Worm (Caenorhabditis elegans) whole organism, midembryonic: ENCODE measurements around the gene F42A6.5.

Source experiments
- T22C8.4 ChIP-seq: fragments of 200-800 bp; sonication (Bioruptor generic); IDR thresholded peaks from 2 replicates; pipeline ENCODE4 v1.3.6; 2022; ENCODE audit warnings: missing genetic modification characterization, missing compliant biosample characterization
- cog-1 ChIP-seq: sonication (generic microtip); optimal IDR thresholded peaks from 2 replicates; lab custom pipeline; 2016; ENCODE audit warnings: missing genetic modification characterization, missing compliant biosample characterization
- flt-1 ChIP-seq: fragments of 200-800 bp; sonication (Bioruptor generic); IDR thresholded peaks from 2 replicates; pipeline ENCODE4 v1.3.6; 2022; ENCODE audit warnings: missing genetic modification characterization, missing compliant biosample characterization
- klf-2 ChIP-seq: fragments of 200-800 bp; sonication (Bioruptor generic); conservative IDR thresholded peaks from 2 replicates; pipeline ENCODE4 v1.3.6; 2022; ENCODE audit warnings: missing genetic modification reagents, missing genetic modification characterization, missing compliant biosample characterization
- med-1 ChIP-seq: sonication (generic microtip); optimal IDR thresholded peaks from 2 replicates; lab custom pipeline; 2017; ENCODE audit warnings: missing genetic modification characterization, mild to moderate bottlenecking, missing compliant biosample characterization, antibody characterized with exemption, missing genetic modification reagents; ENCODE audit not compliant: insufficient read depth
- ref-1 ChIP-seq: fragments of 200-800 bp; sonication (Bioruptor generic); conservative IDR thresholded peaks from 2 replicates; pipeline ENCODE4 v1.3.6; 2022; ENCODE audit warnings: missing genetic modification reagents, missing genetic modification characterization, missing compliant biosample characterization
- tab-1 ChIP-seq: fragments of 200-800 bp; sonication (Bioruptor generic); IDR thresholded peaks from 2 replicates; pipeline ENCODE4 v1.3.6; 2022; ENCODE audit warnings: missing genetic modification characterization, missing compliant biosample characterization
- ztf-23 ChIP-seq: fragments of 200-800 bp; sonication (Bioruptor generic); IDR thresholded peaks from 2 replicates; pipeline ENCODE4 v1.3.6; 2022; ENCODE audit warnings: missing genetic modification reagents, missing genetic modification characterization, missing compliant biosample characterization
- ztf-29 ChIP-seq: fragments of 200-800 bp; sonication (Bioruptor generic); IDR thresholded peaks from 2 replicates; pipeline ENCODE4 v1.3.6; 2022; ENCODE audit warnings: missing genetic modification reagents, missing genetic modification characterization, missing compliant biosample characterization

F42A6.5 gene

ce11 chrIV:3348334-3348733, 16.7 kb upstream of the F42A6.5 start:
- TF ChIP-seq med-1 (no peak), klf-2 (GFP tag; lab: Robert Waterston, UW) (no peak), ref-1 (no peak), flt-1 (GFP tag; lab: Robert Waterston, UW) (no peak), ztf-29 (GFP tag; lab: Robert Waterston, UW) (no peak), cog-1 (tag; lab: Kevin White, UChicago) (no peak), ztf-23 (GFP tag; lab: Robert Waterston, UW) (no peak), T22C8.4 (GFP tag; lab: Robert Waterston, UW) (no peak), tab-1 (no peak)

ce11 chrIV:3345484-3345883, 13.8 kb upstream of the F42A6.5 start:
- no peak for TF ChIP-seq T22C8.4 (GFP tag; lab: Robert Waterston, UW)
- no peak for TF ChIP-seq ztf-29 (GFP tag; lab: Robert Waterston, UW)
- no peak for TF ChIP-seq flt-1 (GFP tag; lab: Robert Waterston, UW)
- TF ChIP-seq ref-1: no peak
- TF ChIP-seq cog-1 (tag; lab: Kevin White, UChicago): no peak
- TF ChIP-seq med-1: no peak

- TF ChIP-seq med-1: no peak
- TF ChIP-seq klf-2 (GFP tag; lab: Robert Waterston, UW): no peak
- no peak for TF ChIP-seq tab-1
- no peak for TF ChIP-seq ztf-23 (GFP tag; lab: Robert Waterston, UW)
- no peak for TF ChIP-seq ref-1
- TF ChIP-seq ztf-29 (GFP tag; lab: Robert Waterston, UW): no peak
- no peak for TF ChIP-seq cog-1 (tag; lab: Kevin White, UChicago)
- TF ChIP-seq flt-1 (GFP tag; lab: Robert Waterston, UW): no peak
- no peak for TF ChIP-seq T22C8.4 (GFP tag; lab: Robert Waterston, UW)
These were observed 9.5 kb upstream of the F42A6.5 start, which contains the start of gene F42A6.2 for ce11 chrIV:3341170-3341569. F42A6.2 (plus strand) TSS chrIV:3341470.

ce11 chrIV:3338676-3339075, 7.0 kb upstream of the F42A6.5 start, which contains the start of gene hrpa-1:
hrpa-1 (minus strand) TSS chrIV:3338867.
- no peak for TF ChIP-seq ref-1
- TF ChIP-seq T22C8.4 (GFP tag; lab: Robert Waterston, UW): no peak
- no peak for TF ChIP-seq med-1
- TF ChIP-seq ztf-23 (GFP tag; lab: Robert Waterston, UW): 0 out of 2 replicates have a peak, but pooled peaks have one; percentile 12
- TF ChIP-seq ztf-29 (GFP tag; lab: Robert Waterston, UW): no peak
- TF ChIP-seq cog-1 (tag; lab: Kevin White, UChicago): peak; percentile 51
- TF ChIP-seq tab-1: no peak
- no peak for TF ChIP-seq flt-1 (GFP tag; lab: Robert Waterston, UW)
- TF ChIP-seq klf-2 (GFP tag; lab: Robert Waterston, UW): no peak

ce11 chrIV:3338176-3338575, 6.5 kb upstream of the F42A6.5 start:
- TF ChIP-seq ref-1: no peak
- no peak for TF ChIP-seq klf-2 (GFP tag; lab: Robert Waterston, UW)
- peak; percentile 40; the same call in 1 of the 2 replicates for TF ChIP-seq T22C8.4 (GFP tag; lab: Robert Waterston, UW)
- no peak for TF ChIP-seq flt-1 (GFP tag; lab: Robert Waterston, UW)

- TF ChIP-seq klf-2 (GFP tag; lab: Robert Waterston, UW) (no peak), ztf-23 (GFP tag; lab: Robert Waterston, UW) (peak; percentile 72), flt-1 (GFP tag; lab: Robert Waterston, UW) (peak; percentile 74), med-1 (no peak), ztf-29 (GFP tag; lab: Robert Waterston, UW) (no peak), tab-1 (no peak; the same call in none of the 2 replicates), ref-1 (peak; percentile 57), cog-1 (tag; lab: Kevin White, UChicago) (no peak), T22C8.4 (GFP tag; lab: Robert Waterston, UW) (0 out of 2 replicates have a peak, but pooled peaks have one; percentile 25)
These were observed 5.6 kb upstream of the F42A6.5 start for ce11 chrIV:3337275-3337674.

ce11 chrIV:3336585-3336984, 4.9 kb upstream of the F42A6.5 start, which contains the start of gene F42A6.6:
F42A6.6 (minus strand) TSS chrIV:3336873.
- TF ChIP-seq ztf-23 (GFP tag; lab: Robert Waterston, UW) (0 out of 2 replicates have a peak, but pooled peaks have one; percentile 26), flt-1 (GFP tag; lab: Robert Waterston, UW) (no peak)

- 0 out of 2 replicates have a peak, but pooled peaks have one; percentile 34 for TF ChIP-seq ztf-23 (GFP tag; lab: Robert Waterston, UW)
These were observed 18.3 kb downstream of the F42A6.5 start for ce11 chrIV:3313311-3313710.

ce11 chrIV:3311243-3311642, 20.4 kb downstream of the F42A6.5 start, which contains the start of gene zip-11:
zip-11 (plus strand) TSS chrIV:3311276.
- TF ChIP-seq T22C8.4 (GFP tag; lab: Robert Waterston, UW) (peak; percentile 62; the same call in 1 of the 2 replicates), ztf-29 (GFP tag; lab: Robert Waterston, UW) (no peak)

- TF ChIP-seq flt-1 (GFP tag; lab: Robert Waterston, UW) (no peak), med-1 (no peak), T22C8.4 (GFP tag; lab: Robert Waterston, UW) (no peak), ref-1 (no peak), ztf-29 (GFP tag; lab: Robert Waterston, UW) (no peak), cog-1 (tag; lab: Kevin White, UChicago) (no peak), ztf-23 (GFP tag; lab: Robert Waterston, UW) (no peak), tab-1 (no peak), klf-2 (GFP tag; lab: Robert Waterston, UW) (no peak)
These were observed 20.9 kb downstream of the F42A6.5 start for ce11 chrIV:3310662-3311219.
